Fruit fly (Drosophila melanogaster) whole organism, wandering third instar larva: Measurements from ENCODE around the gene CG33928.
A peak's percentile ranks its signal among the peaks of the same experiment; 100 is the strongest.

ENCODE experiments used
- Dfd ChIP-seq: fragments of >200 bp; optimal IDR thresholded peaks from 2 replicates; lab custom pipeline; 2017; ENCODE audit warnings: missing biosample characterization, missing genetic modification characterization
- Hnf4 ChIP-seq: fragments of 200-800 bp; sonication (Bioruptor generic); optimal IDR thresholded peaks from 2 replicates; lab custom pipeline; 2016; ENCODE audit warnings: missing biosample characterization, mild to moderate bottlenecking, missing genetic modification characterization
- Hr83 ChIP-seq: fragments of 200-300 bp; sonication (Bioruptor generic); optimal IDR thresholded peaks from 2 replicates; lab custom pipeline; 2016; ENCODE audit warnings: missing biosample characterization, mild to moderate bottlenecking, missing genetic modification characterization, moderate library complexity; ENCODE audit not compliant: poor library complexity, severe bottlenecking
- Myc ChIP-seq: fragments of >200 bp; optimal IDR thresholded peaks from 2 replicates; lab custom pipeline; 2017
- N ChIP-seq: fragments of >200 bp; optimal IDR thresholded peaks from 2 replicates; lab custom pipeline; 2018; ENCODE audit warnings: missing biosample characterization, missing external identifiers, missing genetic modification characterization
- Vsx2 ChIP-seq: fragments of 200-300, 225-300 bp; sonication (Bioruptor generic); optimal IDR thresholded peaks from 2 replicates; lab custom pipeline; 2018; ENCODE audit warnings: missing biosample characterization, missing genetic modification characterization; ENCODE audit not compliant: partially characterized antibody
- br ChIP-seq: fragments of 200-800 bp; sonication (Bioruptor generic); optimal IDR thresholded peaks from 2 replicates; lab custom pipeline; 2016; ENCODE audit warnings: missing biosample characterization, missing genetic modification characterization
- fru ChIP-seq: fragments of 200-800 bp; sonication (Bioruptor generic); optimal IDR thresholded peaks from 3 replicates; lab custom pipeline; 2016; ENCODE audit warnings: missing biosample characterization, mild to moderate bottlenecking, missing genetic modification characterization
- h ChIP-seq: fragments of 200-800 bp; sonication (Bioruptor generic); optimal IDR thresholded peaks from 3 replicates; lab custom pipeline; 2016; ENCODE audit warnings: missing biosample characterization, mild to moderate bottlenecking, missing genetic modification characterization
- pan ChIP-seq: fragments of >200 bp; optimal IDR thresholded peaks from 2 replicates; lab custom pipeline; 2017
- psq ChIP-seq: fragments of 200-800 bp; sonication (Bioruptor generic); optimal IDR thresholded peaks from 3 replicates; lab custom pipeline; 2017; ENCODE audit warnings: missing biosample characterization, mild to moderate bottlenecking, missing genetic modification characterization, moderate library complexity
- sage ChIP-seq: fragments of 200-800 bp; sonication (Bioruptor generic); optimal IDR thresholded peaks from 2 replicates; lab custom pipeline; 2016; ENCODE audit warnings: missing biosample characterization, mild to moderate bottlenecking, missing genetic modification characterization
- tai ChIP-seq: sonication (Bioruptor generic); optimal IDR thresholded peaks from 2 replicates; lab custom pipeline; 2016; ENCODE audit warnings: missing biosample characterization, missing genetic modification characterization
- usp ChIP-seq: fragments of >200 bp; optimal IDR thresholded peaks from 2 replicates; lab custom pipeline; 2017; ENCODE audit warnings: missing biosample characterization, missing genetic modification characterization

dm6 chr2L:17410358-17410757 lies 26.0 kb downstream of the CG33928 start, which contains the start of the genes Polr2J and CG15141:
- TF ChIP-seq fru (GFP tag; lab: Kevin White, UChicago) (peak; percentile 85), Vsx2 (GFP tag; lab: Kevin White, UChicago) (no peak), tai (GFP tag; lab: Kevin White, UChicago) (no peak), Myc (lab: Kevin White, UChicago) (peak; percentile 89), pan (no peak), psq (GFP tag; lab: Kevin White, UChicago) (peak; percentile 79), Dfd (GFP tag; lab: Kevin White, UChicago) (no peak), usp (no peak), h (peak; percentile 83), sage (GFP tag; lab: Kevin White, UChicago) (no peak), N (GFP tag; lab: Kevin White, UChicago) (no peak), Hnf4 (GFP tag; lab: Kevin White, UChicago) (peak; percentile 81), br (GFP tag; lab: Kevin White, UChicago) (peak; percentile 79), Hr83 (GFP tag; lab: Kevin White, UChicago) (no peak)
